Fruit fly (Drosophila melanogaster): ENCODE results near the gene CG44303.

DNA sequence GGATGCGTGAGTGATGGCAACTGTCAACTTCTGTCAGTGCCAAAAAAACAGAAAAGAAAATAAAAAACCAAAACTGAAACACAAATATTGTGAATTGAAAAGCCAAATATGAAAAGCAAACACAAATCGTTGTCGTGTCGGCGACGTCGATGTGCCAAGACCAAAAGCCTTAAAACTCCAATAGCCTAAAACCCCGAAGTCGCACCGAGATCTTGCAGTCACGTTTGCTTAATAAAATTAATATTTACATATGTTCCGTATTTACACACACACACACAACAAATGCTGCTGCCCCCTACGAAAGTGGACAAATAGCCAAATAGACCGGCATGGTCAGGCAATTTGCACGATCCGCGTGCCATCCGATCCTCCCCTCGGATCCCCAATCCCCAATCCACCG is 49.1 kb downstream of the CG44303 start:
- TF ChIP-seq CG3032 (tag; optimal IDR thresholded peaks at IDR 0.05) (no peak), CG7368 (GFP tag; optimal IDR thresholded peaks at IDR 0.05) (no peak), Hr39 (GFP tag; optimal IDR thresholded peaks at IDR 0.05) (no peak), eg (GFP tag; IDR thresholded peaks at IDR 0.05) (no peak), CG3919 (GFP tag; optimal IDR thresholded peaks at IDR 0.05) (no peak), acj6 (GFP tag; optimal IDR thresholded peaks at IDR 0.05) (no peak), lz (GFP tag; optimal IDR thresholded peaks at IDR 0.05) (no peak), CG31627 (GFP tag; optimal IDR thresholded peaks at IDR 0.05) (no peak)

Data from whole organism, prepupa.